Worm (Caenorhabditis elegans) whole organism, midembryonic: ENCODE results near the gene F38B7.10.

Experiments
- T22C8.4 ChIP-seq: fragments of 200-800 bp; sonication (Bioruptor generic); IDR thresholded peaks from 2 replicates; pipeline ENCODE4 v1.3.6; 2022; ENCODE audit warnings: missing genetic modification characterization, missing compliant biosample characterization
- cog-1 ChIP-seq: sonication (generic microtip); optimal IDR thresholded peaks from 2 replicates; lab custom pipeline; 2016; ENCODE audit warnings: missing genetic modification characterization, missing compliant biosample characterization
- flt-1 ChIP-seq: fragments of 200-800 bp; sonication (Bioruptor generic); IDR thresholded peaks from 2 replicates; pipeline ENCODE4 v1.3.6; 2022; ENCODE audit warnings: missing genetic modification characterization, missing compliant biosample characterization
- klf-2 ChIP-seq: fragments of 200-800 bp; sonication (Bioruptor generic); conservative IDR thresholded peaks from 2 replicates; pipeline ENCODE4 v1.3.6; 2022; ENCODE audit warnings: missing genetic modification reagents, missing genetic modification characterization, missing compliant biosample characterization
- med-1 ChIP-seq: sonication (generic microtip); optimal IDR thresholded peaks from 2 replicates; lab custom pipeline; 2017; ENCODE audit warnings: missing genetic modification characterization, mild to moderate bottlenecking, missing compliant biosample characterization, antibody characterized with exemption, missing genetic modification reagents; ENCODE audit not compliant: insufficient read depth
- ztf-23 ChIP-seq: fragments of 200-800 bp; sonication (Bioruptor generic); IDR thresholded peaks from 2 replicates; pipeline ENCODE4 v1.3.6; 2022; ENCODE audit warnings: missing genetic modification reagents, missing genetic modification characterization, missing compliant biosample characterization

DNA sequence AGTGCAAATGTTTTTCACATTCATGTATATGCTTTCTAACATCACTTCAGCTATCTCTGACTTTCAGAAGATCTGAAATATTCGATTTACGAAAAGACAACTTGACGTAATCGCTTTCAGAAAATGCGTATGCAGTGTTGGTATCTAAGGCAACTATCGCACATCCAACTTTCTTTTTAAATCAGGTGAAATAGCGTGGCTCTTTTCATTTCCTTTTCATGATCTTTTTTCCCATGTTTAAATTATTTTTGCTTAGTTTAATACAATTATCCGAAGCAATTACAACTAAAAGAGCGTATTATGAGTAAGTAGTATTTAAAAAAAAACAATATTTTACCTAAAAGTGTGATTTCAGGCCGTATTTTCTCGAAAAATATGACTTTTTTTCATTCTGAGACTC is 1.5 kb downstream of the F38B7.10 start, which contains the start of gene F38B7.11:
- TF ChIP-seq cog-1 (tag; lab: Kevin White, UChicago) = no peak
- no peak for TF ChIP-seq ztf-23 (GFP tag; lab: Robert Waterston, UW)
- TF ChIP-seq flt-1 (GFP tag; lab: Robert Waterston, UW) = no peak
- no peak for TF ChIP-seq klf-2
- no peak for TF ChIP-seq med-1
- no peak for TF ChIP-seq T22C8.4 (GFP tag; lab: Robert Waterston, UW)
